Worm (Caenorhabditis elegans) whole organism, mixed stage, embryonic: Measurements from ENCODE around the gene Y43F8B.29.

Experiments
- M03D4.4 ChIP-seq: sonication (generic microtip); optimal IDR thresholded peaks from 2 replicates; lab custom pipeline; 2017; ENCODE audit warnings: mild to moderate bottlenecking, missing genetic modification characterization, missing compliant biosample characterization
- bed-3 ChIP-seq: fragments of 200-800 bp; sonication (Bioruptor generic); optimal IDR thresholded peaks from 3 replicates; lab custom pipeline; 2018; ENCODE audit warnings: mild to moderate bottlenecking, missing genetic modification characterization, moderate library complexity, missing compliant biosample characterization
- blmp-1 ChIP-seq: fragments of 150-350 bp; optimal IDR thresholded peaks from 2 replicates; lab custom pipeline; 2014; ENCODE audit warnings: missing biosample characterization, missing genetic modification characterization
- ceh-39 ChIP-seq: fragments of 150-350 bp; optimal IDR thresholded peaks from 2 replicates; lab custom pipeline; 2014; ENCODE audit warnings: missing biosample characterization, missing genetic modification characterization
- ceh-43 ChIP-seq: fragments of 200-800 bp; sonication (Bioruptor generic); optimal IDR thresholded peaks from 2 replicates; lab custom pipeline; 2018; ENCODE audit warnings: mild to moderate bottlenecking, missing genetic modification characterization, moderate library complexity, missing compliant biosample characterization
- ceh-83 ChIP-seq: fragments of 200-800 bp; sonication (Bioruptor generic); optimal IDR thresholded peaks from 2 replicates; lab custom pipeline; 2018; ENCODE audit warnings: mild to moderate bottlenecking, missing genetic modification characterization, missing compliant biosample characterization
- ces-1 ChIP-seq: fragments of 150-350 bp; optimal IDR thresholded peaks from 2 replicates; lab custom pipeline; 2014; ENCODE audit warnings: missing biosample characterization, missing genetic modification reagents, missing genetic modification characterization
- cnd-1 ChIP-seq: fragments of 200-800 bp; sonication (Bioruptor generic); optimal IDR thresholded peaks from 2 replicates; lab custom pipeline; 2018; ENCODE audit warnings: mild to moderate bottlenecking, missing genetic modification characterization, missing compliant biosample characterization
- drap-1 ChIP-seq: fragments of 200-800 bp; sonication (Bioruptor generic); optimal IDR thresholded peaks from 3 replicates; lab custom pipeline; 2018; ENCODE audit warnings: mild to moderate bottlenecking, missing genetic modification characterization, missing compliant biosample characterization
- elt-3 ChIP-seq: fragments of 150-350 bp; optimal IDR thresholded peaks from 2 replicates; lab custom pipeline; 2014; ENCODE audit warnings: missing biosample characterization, missing genetic modification characterization
- flh-1 ChIP-seq: fragments of 200-800 bp; sonication (Bioruptor generic); optimal IDR thresholded peaks from 2 replicates; lab custom pipeline; 2018; ENCODE audit warnings: mild to moderate bottlenecking, missing genetic modification characterization, moderate library complexity, missing compliant biosample characterization
- ham-2 ChIP-seq: fragments of 200-800 bp; sonication (Bioruptor generic); optimal IDR thresholded peaks from 2 replicates; lab custom pipeline; 2018; ENCODE audit warnings: mild to moderate bottlenecking, missing genetic modification characterization, missing compliant biosample characterization
- hlh-1 ChIP-seq: fragments of 150-350 bp; optimal IDR thresholded peaks from 2 replicates; lab custom pipeline; 2014; ENCODE audit warnings: missing biosample characterization, missing genetic modification reagents, missing genetic modification characterization
- lin-13 ChIP-seq: fragments of 150-350 bp; optimal IDR thresholded peaks from 2 replicates; lab custom pipeline; 2014; ENCODE audit warnings: missing biosample characterization, missing genetic modification characterization
- lsy-2 ChIP-seq: fragments of 150-350 bp; optimal IDR thresholded peaks from 2 replicates; lab custom pipeline; 2014; ENCODE audit warnings: missing biosample characterization, missing genetic modification characterization
- mab-5 ChIP-seq: fragments of 150-350 bp; optimal IDR thresholded peaks from 2 replicates; lab custom pipeline; 2014; ENCODE audit warnings: missing biosample characterization, missing genetic modification characterization
- mep-1 ChIP-seq: fragments of 150-350 bp; optimal IDR thresholded peaks from 2 replicates; lab custom pipeline; 2017; ENCODE audit warnings: missing biosample characterization, missing genetic modification reagents, missing genetic modification characterization, inconsistent platforms
- mls-2 ChIP-seq: sonication (generic microtip); optimal IDR thresholded peaks from 2 replicates; lab custom pipeline; 2016; ENCODE audit warnings: mild to moderate bottlenecking, missing genetic modification characterization, moderate library complexity, missing compliant biosample characterization
- nhr-12 ChIP-seq: fragments of 150-350 bp; optimal IDR thresholded peaks from 2 replicates; lab custom pipeline; 2014; ENCODE audit warnings: missing biosample characterization, missing genetic modification characterization
- nhr-2 ChIP-seq: fragments of 150-350 bp; optimal IDR thresholded peaks from 2 replicates; lab custom pipeline; 2014; ENCODE audit warnings: missing biosample characterization, missing genetic modification characterization
- nhr-237 ChIP-seq: fragments of 150-350 bp; optimal IDR thresholded peaks from 2 replicates; lab custom pipeline; 2014; ENCODE audit warnings: missing biosample characterization, missing genetic modification characterization
- nhr-28 ChIP-seq: fragments of 150-350 bp; optimal IDR thresholded peaks from 2 replicates; lab custom pipeline; 2014; ENCODE audit warnings: missing biosample characterization, missing genetic modification characterization
- nhr-76 ChIP-seq: sonication (generic microtip); optimal IDR thresholded peaks from 2 replicates; lab custom pipeline; 2017; ENCODE audit warnings: missing biosample characterization, missing genetic modification characterization
- pha-4 ChIP-seq: fragments of 150-350 bp; optimal IDR thresholded peaks from 2 replicates; lab custom pipeline; 2018; ENCODE audit warnings: missing biosample characterization, missing genetic modification reagents, missing genetic modification characterization
- sem-2 ChIP-seq: fragments of 200-800 bp; sonication (Bioruptor generic); optimal IDR thresholded peaks from 2 replicates; lab custom pipeline; 2018; ENCODE audit warnings: mild to moderate bottlenecking, missing genetic modification characterization, missing compliant biosample characterization
- snpc-4 ChIP-seq: fragments of 150-350 bp; optimal IDR thresholded peaks from 2 replicates; lab custom pipeline; 2014; ENCODE audit warnings: missing biosample characterization, missing genetic modification characterization
- sptf-1 ChIP-seq: sonication (generic microtip); optimal IDR thresholded peaks from 2 replicates; lab custom pipeline; 2017; ENCODE audit warnings: mild to moderate bottlenecking, missing genetic modification characterization, moderate library complexity, missing compliant biosample characterization
- tbx-8 ChIP-seq: fragments of 200-800 bp; sonication (Bioruptor generic); optimal IDR thresholded peaks from 2 replicates; lab custom pipeline; 2018; ENCODE audit warnings: mild to moderate bottlenecking, missing genetic modification characterization, moderate library complexity, missing compliant biosample characterization
- unc-39 ChIP-seq: fragments of 150-350 bp; optimal IDR thresholded peaks from 2 replicates; lab custom pipeline; 2014; ENCODE audit warnings: missing biosample characterization, missing genetic modification characterization
- unc-62 ChIP-seq: fragments of 150-350 bp; optimal IDR thresholded peaks from 2 replicates; lab custom pipeline; 2014; ENCODE audit warnings: missing biosample characterization, missing genetic modification reagents, missing genetic modification characterization
- zip-8 ChIP-seq: fragments of 150-350 bp; optimal IDR thresholded peaks from 2 replicates; lab custom pipeline; 2014; ENCODE audit warnings: missing biosample characterization, missing genetic modification characterization
- ztf-11 ChIP-seq: fragments of 150-350 bp; optimal IDR thresholded peaks from 2 replicates; lab custom pipeline; 2014; ENCODE audit warnings: missing biosample characterization, missing genetic modification characterization

Y43F8B.29 gene

DNA sequence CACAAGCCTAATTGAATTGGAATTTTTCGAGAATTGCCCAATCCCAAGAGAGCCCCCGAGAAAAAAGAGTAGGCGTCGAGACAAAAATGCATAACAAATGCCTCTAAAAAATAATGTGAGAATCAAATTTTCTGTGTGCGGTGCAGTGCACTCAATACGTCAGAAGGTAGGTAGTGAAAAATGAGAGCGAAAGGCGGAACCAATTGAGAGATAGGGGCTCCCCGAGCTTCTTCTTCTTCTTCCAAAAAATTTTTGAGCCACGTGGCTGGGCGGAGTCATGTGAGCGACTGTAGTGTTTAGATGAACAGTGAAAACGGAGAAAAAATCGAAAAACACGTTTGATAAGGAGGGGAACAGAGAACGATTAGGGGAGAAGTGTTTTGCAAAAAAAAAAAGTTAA, 33.2 kb downstream of the Y43F8B.29 start:
- peak; percentile 17 for TF ChIP-seq ces-1
- TF ChIP-seq mab-5 (tag; lab: Kevin White, UChicago): no peak

DNA sequence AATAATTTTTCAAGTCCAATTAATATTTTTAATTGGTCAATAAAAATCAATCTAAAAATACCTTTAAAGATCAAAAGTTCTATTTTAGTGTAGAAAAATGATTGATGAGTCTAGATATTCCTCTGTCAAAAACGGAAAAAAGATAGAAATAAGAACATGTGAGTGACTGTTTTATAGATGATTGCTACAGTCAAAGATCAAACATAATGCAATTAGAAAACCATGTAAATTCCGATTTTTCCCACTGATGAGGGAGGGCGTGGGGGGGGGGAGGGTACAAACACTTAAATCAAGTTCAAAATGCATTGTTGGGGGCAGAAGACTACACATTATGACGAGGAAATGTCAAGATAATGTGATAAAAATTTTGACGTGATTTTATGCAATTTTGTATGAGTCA, 34.8 kb downstream of the Y43F8B.29 start:
- TF ChIP-seq nhr-76: no peak
- no peak for TF ChIP-seq nhr-2
- no peak for TF ChIP-seq ceh-39 (tag; lab: Kevin White, UChicago)
- no peak for TF ChIP-seq ztf-11
- TF ChIP-seq unc-39 (tag; lab: Kevin White, UChicago): no peak
- no peak for TF ChIP-seq drap-1 (GFP tag; lab: Kevin White, UChicago)
- TF ChIP-seq mls-2 (tag; lab: Kevin White, UChicago): no peak
- TF ChIP-seq elt-3 (tag; lab: Kevin White, UChicago): no peak
- no peak for TF ChIP-seq M03D4.4 (tag; lab: Kevin White, UChicago)
- no peak for TF ChIP-seq nhr-12 (tag; lab: Kevin White, UChicago)
- TF ChIP-seq flh-1: no peak
- TF ChIP-seq ceh-83 (GFP tag; lab: Kevin White, UChicago): no peak
- TF ChIP-seq snpc-4 (tag; lab: Kevin White, UChicago): no peak
- no peak for TF ChIP-seq nhr-237 (tag; lab: Kevin White, UChicago)
- no peak for TF ChIP-seq ham-2 (GFP tag; lab: Kevin White, UChicago)
- TF ChIP-seq mab-5 (tag; lab: Kevin White, UChicago): no peak
- TF ChIP-seq mep-1: no peak
- TF ChIP-seq nhr-28 (tag; lab: Kevin White, UChicago): no peak
- TF ChIP-seq lsy-2: no peak

DNA sequence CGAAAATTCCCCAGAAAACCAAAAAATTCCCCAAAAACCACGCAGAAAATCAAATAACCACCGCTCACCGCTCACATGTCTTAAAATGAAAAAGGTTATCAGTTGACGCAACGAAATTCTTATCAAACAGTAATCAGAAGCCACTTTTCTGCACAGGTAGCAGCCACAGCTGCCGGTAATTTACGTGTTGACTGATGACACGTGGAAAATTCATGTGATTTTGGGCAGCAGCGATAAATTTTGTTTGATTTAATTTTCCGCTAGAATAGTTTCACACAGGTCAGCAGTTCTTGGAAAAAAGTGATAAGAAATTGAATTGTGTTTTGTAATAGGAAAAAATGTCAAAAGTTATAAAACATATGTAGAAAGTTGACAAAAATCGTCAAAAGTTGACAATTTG, 36.2 kb downstream of the Y43F8B.29 start:
- TF ChIP-seq sptf-1 (tag; lab: Kevin White, UChicago) (no peak), sem-2 (no peak), blmp-1 (no peak)

DNA sequence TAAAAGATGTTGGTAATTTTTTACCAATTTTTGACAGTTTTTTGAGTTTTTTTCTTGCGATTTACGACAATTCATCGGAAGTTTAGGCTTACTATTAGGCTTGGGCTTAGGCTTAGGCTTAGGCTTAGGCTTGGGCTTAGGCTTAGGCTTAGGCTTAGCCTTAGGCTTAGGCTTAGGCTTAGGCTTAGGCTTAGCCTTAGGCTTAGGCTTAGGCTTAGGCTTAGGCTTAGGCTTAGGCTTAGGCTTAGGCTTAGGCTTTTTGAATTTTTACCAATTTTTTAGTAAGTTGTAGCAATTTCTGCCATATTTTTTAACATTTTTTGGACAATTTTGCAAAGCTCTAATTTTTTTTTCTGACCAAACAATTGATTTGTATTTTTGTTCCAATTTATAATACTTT, 37.1 kb downstream of the Y43F8B.29 start:
- TF ChIP-seq ham-2 (GFP tag; lab: Kevin White, UChicago): peak; percentile 17

ce11 chrV:19529168-19529567, 37.8 kb downstream of the Y43F8B.29 start:
- TF ChIP-seq M03D4.4 (tag; lab: Kevin White, UChicago) (no peak), ceh-39 (tag; lab: Kevin White, UChicago) (peak; percentile 77), cnd-1 (tag; lab: Kevin White, UChicago) (no peak), ham-2 (GFP tag; lab: Kevin White, UChicago) (no peak), mep-1 (peak; percentile 35), bed-3 (no peak), lin-13 (tag; lab: Kevin White, UChicago) (no peak), unc-39 (tag; lab: Kevin White, UChicago) (peak; percentile 99), mls-2 (tag; lab: Kevin White, UChicago) (peak; percentile 61), nhr-12 (tag; lab: Kevin White, UChicago) (peak; percentile 27), ceh-83 (GFP tag; lab: Kevin White, UChicago) (no peak), tbx-8 (peak; percentile 33), nhr-237 (tag; lab: Kevin White, UChicago) (peak; percentile 80), unc-62 (GFP tag; lab: Kevin White, UChicago) (peak; percentile 98), elt-3 (tag; lab: Kevin White, UChicago) (peak; percentile 87), snpc-4 (tag; lab: Kevin White, UChicago) (no peak), sptf-1 (tag; lab: Kevin White, UChicago) (no peak), ces-1 (peak; percentile 58), drap-1 (GFP tag; lab: Kevin White, UChicago) (peak; percentile 29), nhr-2 (peak; percentile 85), lsy-2 (peak; percentile 56), nhr-28 (tag; lab: Kevin White, UChicago) (no peak), pha-4 (peak; percentile 21), blmp-1 (no peak), mab-5 (tag; lab: Kevin White, UChicago) (no peak)

DNA sequence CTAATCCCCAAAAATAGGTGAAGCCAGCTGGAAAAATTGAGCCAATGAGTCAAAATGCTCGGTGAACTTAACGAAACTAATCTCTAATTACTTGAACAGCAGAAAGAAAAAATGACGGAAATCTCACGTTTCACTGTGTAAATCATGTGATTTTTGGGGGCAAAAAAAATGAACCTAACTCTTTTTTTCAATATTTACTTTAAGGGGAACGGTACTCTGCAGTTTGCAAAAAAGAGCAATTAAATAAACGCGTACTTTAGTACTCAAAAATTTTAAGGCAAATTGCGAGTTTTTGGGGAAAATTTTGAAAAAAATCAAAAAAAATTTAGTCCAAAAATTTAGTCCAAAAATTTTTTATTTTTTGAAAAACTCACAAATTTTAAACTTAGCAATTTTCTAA, 39.6 kb downstream of the Y43F8B.29 start:
- TF ChIP-seq nhr-237 (tag; lab: Kevin White, UChicago): no peak
- TF ChIP-seq, all 35 proteins: peak for 0

- TF ChIP-seq mep-1 (no peak), nhr-28 (tag; lab: Kevin White, UChicago) (no peak), nhr-237 (tag; lab: Kevin White, UChicago) (no peak), sptf-1 (tag; lab: Kevin White, UChicago) (no peak), tbx-8 (no peak), elt-3 (tag; lab: Kevin White, UChicago) (no peak), nhr-76 (no peak), ceh-39 (tag; lab: Kevin White, UChicago) (no peak), bed-3 (no peak), lsy-2 (no peak), cnd-1 (tag; lab: Kevin White, UChicago) (no peak), drap-1 (GFP tag; lab: Kevin White, UChicago) (no peak), hlh-1 (tag; lab: Kevin White, UChicago) (no peak), zip-8 (tag; lab: Kevin White, UChicago) (no peak), mab-5 (tag; lab: Kevin White, UChicago) (no peak), nhr-12 (tag; lab: Kevin White, UChicago) (no peak), unc-39 (tag; lab: Kevin White, UChicago) (no peak), ces-1 (no peak), sem-2 (no peak), ceh-43 (GFP tag; lab: Kevin White, UChicago) (no peak)
These were observed 41.6 kb downstream of the Y43F8B.29 start, which contains the start of gene Y43F8B.2 for ce11 chrV:19533010-19533409. Gene Y43F8B.2 (minus strand): TSS chrV:19533110.
